Worm (Caenorhabditis elegans): Measurements from ENCODE around the gene rsu-1.
A peak's percentile ranks its signal among the peaks of the same experiment; 100 is the strongest.

Gene rsu-1

ce11 chrIII:3460061-3460460 lies 11.7 kb upstream of the rsu-1 start, which contains the start of gene C34C12.8 (continued):
- TF ChIP-seq jun-1 (tag; optimal IDR thresholded peaks at IDR 0.05): peak; percentile 86
- TF ChIP-seq mes-2 (tag; optimal IDR thresholded peaks at IDR 0.05; ENCODE audit: poor library complexity, severe bottlenecking): peak; percentile 95
- peak; percentile 95 for TF ChIP-seq dmd-9 (GFP tag; IDR thresholded peaks at IDR 0.05)
- peak; percentile 82; the same call in 1 of the 2 replicates for TF ChIP-seq D1046.2 (GFP tag; IDR thresholded peaks at IDR 0.05)
- TF ChIP-seq gei-8 (GFP tag; optimal IDR thresholded peaks at IDR 0.05): peak; percentile 55
- peak; percentile 92 for TF ChIP-seq mdt-29 (GFP tag; IDR thresholded peaks at IDR 0.05)
- TF ChIP-seq daf-19 (GFP tag; conservative IDR thresholded peaks at IDR 0.05): peak; percentile 72; the same call in 1 of the 2 replicates
- peak in 1 of 2 experiments; percentile 42 for TF ChIP-seq ZK546.5 (tag; optimal IDR thresholded peaks at IDR 0.05)
- peak; percentile 92 for TF ChIP-seq tra-1 (GFP tag; IDR thresholded peaks at IDR 0.05)
- peak; percentile 75 for TF ChIP-seq nhr-25 (tag; optimal IDR thresholded peaks at IDR 0.05; ENCODE audit: borderline replicate concordance, insufficient read depth)
- peak; percentile 92 for TF ChIP-seq nhr-42 (GFP tag; IDR thresholded peaks at IDR 0.05)
- TF ChIP-seq F37D6.2 (tag; optimal IDR thresholded peaks at IDR 0.05): peak; percentile 92
- TF ChIP-seq lsy-2 (tag; optimal IDR thresholded peaks at IDR 0.05): peak; percentile 72 to 97
- TF ChIP-seq snpc-1.2 (GFP tag; IDR thresholded peaks at IDR 0.05): peak; percentile 64
- no peak for TF ChIP-seq ceh-62 (tag; optimal IDR thresholded peaks at IDR 0.05)
- peak; percentile 85 for TF ChIP-seq nhr-11 (tag; optimal IDR thresholded peaks at IDR 0.05)
- TF ChIP-seq nhr-28 (tag; optimal IDR thresholded peaks at IDR 0.05): peak; percentile 78
- no peak for TF ChIP-seq cey-2 (tag; optimal IDR thresholded peaks at IDR 0.05; ENCODE audit: borderline replicate concordance, insufficient read depth)
- peak; percentile 81 for TF ChIP-seq spr-1 (tag; optimal IDR thresholded peaks at IDR 0.05)
- TF ChIP-seq pqm-1 (tag; optimal IDR thresholded peaks at IDR 0.05): no peak
- peak; percentile 55 for TF ChIP-seq zfp-2 (tag; optimal IDR thresholded peaks at IDR 0.05)
- TF ChIP-seq fos-1 (tag; optimal IDR thresholded peaks at IDR 0.05): no peak
- no peak for TF ChIP-seq R02D3.7 (tag; optimal IDR thresholded peaks at IDR 0.05)
- TF ChIP-seq pha-4 (GFP tag; IDR thresholded peaks at IDR 0.05): peak; percentile 93
- peak; percentile 40 for TF ChIP-seq pha-4 (tag; optimal IDR thresholded peaks at IDR 0.05)
- peak; percentile 97 for TF ChIP-seq dpl-1 (GFP tag; optimal IDR thresholded peaks at IDR 0.05)
- TF ChIP-seq egl-43 (GFP tag; IDR thresholded peaks at IDR 0.05): peak; percentile 84
- TF ChIP-seq lin-15B (tag; optimal IDR thresholded peaks at IDR 0.05): peak; percentile 84
- TF ChIP-seq Y75B8A.6 (GFP tag; IDR thresholded peaks at IDR 0.05): no peak
- no peak for TF ChIP-seq Y105C5A.15 (GFP tag; IDR thresholded peaks at IDR 0.05)
- peak; percentile 87 for TF ChIP-seq madf-9 (GFP tag; conservative IDR thresholded peaks at IDR 0.05)
- TF ChIP-seq F49E8.2 (tag; optimal IDR thresholded peaks at IDR 0.05; ENCODE audit: borderline replicate concordance): peak; percentile 88
- no peak for TF ChIP-seq ceh-28 (tag; optimal IDR thresholded peaks at IDR 0.05)
- TF ChIP-seq ama-1 (optimal IDR thresholded peaks at IDR 0.05): peak; percentile 87
- peak; percentile 29 for TF ChIP-seq unc-130 (GFP tag; optimal IDR thresholded peaks at IDR 0.05)
- TF ChIP-seq nhr-10 (tag; optimal IDR thresholded peaks at IDR 0.05): no peak
- TF ChIP-seq ceh-20 (GFP tag; IDR thresholded peaks at IDR 0.05): peak; percentile 92
- TF ChIP-seq zag-1 (tag; optimal IDR thresholded peaks at IDR 0.05): peak; percentile 76
- peak; percentile 74 for TF ChIP-seq zip-2 (tag; optimal IDR thresholded peaks at IDR 0.05)
- peak; percentile 45; the same call in 1 of the 2 replicates for TF ChIP-seq vab-7 (GFP tag; IDR thresholded peaks at IDR 0.05)
- TF ChIP-seq sdz-12 (GFP tag; optimal IDR thresholded peaks at IDR 0.05): no peak
- peak; percentile 34 for TF ChIP-seq nhr-76 (tag; optimal IDR thresholded peaks at IDR 0.05)
- TF ChIP-seq ztf-7 (tag; optimal IDR thresholded peaks at IDR 0.05): peak; percentile 92
- no peak for TF ChIP-seq F26F4.8 (GFP tag; conservative IDR thresholded peaks at IDR 0.05)
- TF ChIP-seq daf-12 (tag; optimal IDR thresholded peaks at IDR 0.05): no peak
- TF ChIP-seq ZK337.2 (GFP tag; IDR thresholded peaks at IDR 0.05): peak; percentile 67; the same call in 1 of the 2 replicates
- TF ChIP-seq zfp-3 (GFP tag; conservative IDR thresholded peaks at IDR 0.05): peak; percentile 93
- TF ChIP-seq ztf-11 (tag; optimal IDR thresholded peaks at IDR 0.05): no peak
- TF ChIP-seq hmg-1.1 (GFP tag; IDR thresholded peaks at IDR 0.05): peak; percentile 93
- TF ChIP-seq Y5F2A.4 (GFP tag; optimal IDR thresholded peaks at IDR 0.05): peak; percentile 71
- peak; percentile 89 for TF ChIP-seq php-3 (GFP tag; IDR thresholded peaks at IDR 0.05)
- TF ChIP-seq nhr-102 (tag; optimal IDR thresholded peaks at IDR 0.05): peak; percentile 96
